Worm (Caenorhabditis elegans) whole organism, L4 larva: ENCODE data around the gene eri-12.
A peak's percentile ranks its signal among the peaks of the same experiment; 100 is the strongest.

ENCODE experiments used
- F10B5.3 ChIP-seq: sonication (generic microtip); optimal IDR thresholded peaks from 2 replicates; lab custom pipeline; 2016; ENCODE audit warnings: mild to moderate bottlenecking, missing genetic modification characterization, missing compliant biosample characterization
- F26F4.8 ChIP-seq: fragments of 200-800 bp; sonication (Bioruptor generic); conservative IDR thresholded peaks from 2 replicates; pipeline ENCODE4 v1.3.6; 2022; ENCODE audit warnings: missing genetic modification characterization, missing compliant biosample characterization
- F37D6.2 ChIP-seq: sonication (generic microtip); optimal IDR thresholded peaks from 2 replicates; lab custom pipeline; 2016; ENCODE audit warnings: mild to moderate bottlenecking, missing genetic modification characterization, missing compliant biosample characterization
- F49E8.2 ChIP-seq: sonication (generic microtip); optimal IDR thresholded peaks from 2 replicates; lab custom pipeline; 2016; ENCODE audit warnings: missing compliant biosample characterization, mild to moderate bottlenecking, missing genetic modification characterization, borderline replicate concordance
- R02D3.7 ChIP-seq: fragments of 150-350 bp; sonication (generic microtip); optimal IDR thresholded peaks from 3 replicates; lab custom pipeline; 2014; ENCODE audit warnings: missing biosample characterization, missing genetic modification characterization
- T20F7.1 ChIP-seq: fragments of 200-800 bp; sonication (Bioruptor generic); optimal IDR thresholded peaks from 2 replicates; lab custom pipeline; 2018; ENCODE audit warnings: mild to moderate bottlenecking, missing genetic modification characterization, missing compliant biosample characterization
- Y105C5A.15 ChIP-seq: fragments of 200-800 bp; sonication (Bioruptor generic); IDR thresholded peaks from 2 replicates; pipeline ENCODE4 v1.3.6; 2022; ENCODE audit warnings: missing genetic modification characterization, missing compliant biosample characterization
- Y48G9A.11 ChIP-seq: fragments of 200-800 bp; sonication (Bioruptor generic); IDR thresholded peaks from 2 replicates; pipeline ENCODE4 v1.3.6; 2022; ENCODE audit warnings: missing genetic modification reagents, missing genetic modification characterization, missing compliant biosample characterization
- ZK337.2 ChIP-seq: fragments of 200-800 bp; sonication (Bioruptor generic); IDR thresholded peaks from 2 replicates; pipeline ENCODE4 v1.3.6; 2022; ENCODE audit warnings: missing genetic modification reagents, missing genetic modification characterization, missing compliant biosample characterization
- aha-1 ChIP-seq: fragments of 150-350 bp; peaks from one replicate; lab custom pipeline; 2014; ENCODE audit warnings: missing biosample characterization, missing genetic modification characterization
- ama-1 ChIP-seq: fragments of 150-350 bp; optimal IDR thresholded peaks from 2 replicates; lab custom pipeline; 2014; ENCODE audit warnings: inconsistent platforms, mixed read lengths
- ceh-20 ChIP-seq: fragments of 200-800 bp; sonication (Bioruptor generic); IDR thresholded peaks from 2 replicates; pipeline ENCODE4 v1.3.6; 2022; ENCODE audit warnings: missing genetic modification reagents, missing genetic modification characterization, missing compliant biosample characterization
- ces-1 ChIP-seq: fragments of 150-350 bp; sonication (generic microtip); optimal IDR thresholded peaks from 4 replicates; lab custom pipeline; 2014; ENCODE audit warnings: missing biosample characterization, missing genetic modification reagents, missing genetic modification characterization
- cey-2 ChIP-seq: sonication (generic microtip); optimal IDR thresholded peaks from 3 replicates; lab custom pipeline; 2017; ENCODE audit warnings: missing genetic modification characterization, mild to moderate bottlenecking, missing compliant biosample characterization, antibody characterized with exemption, borderline replicate concordance; ENCODE audit not compliant: insufficient read depth
- ctbp-1 ChIP-seq: fragments of 200-800 bp; sonication (Bioruptor generic); IDR thresholded peaks from 2 replicates; pipeline ENCODE4 v1.3.6; 2022; ENCODE audit warnings: missing genetic modification reagents, missing genetic modification characterization, missing compliant biosample characterization
- daf-8 ChIP-seq: fragments of 200-800 bp; sonication (Bioruptor generic); IDR thresholded peaks from 2 replicates; pipeline ENCODE4 v1.3.6; 2022; ENCODE audit warnings: missing genetic modification characterization, missing compliant biosample characterization
- dmd-6 ChIP-seq: fragments of 200-800 bp; sonication (Bioruptor generic); IDR thresholded peaks from 2 replicates; pipeline ENCODE4 v1.3.6; 2022; ENCODE audit warnings: missing genetic modification reagents, missing genetic modification characterization, missing compliant biosample characterization
- dpl-1 ChIP-seq: fragments of 150-350 bp; optimal IDR thresholded peaks from 2 replicates; lab custom pipeline; 2014; ENCODE audit warnings: missing biosample characterization, missing genetic modification reagents, missing genetic modification characterization
- duxl-1 ChIP-seq: sonication (generic microtip); optimal IDR thresholded peaks from 2 replicates; lab custom pipeline; 2016; ENCODE audit warnings: mild to moderate bottlenecking, missing genetic modification characterization, moderate library complexity, missing compliant biosample characterization; ENCODE audit not compliant: poor library complexity
- fos-1 ChIP-seq: fragments of 150-350 bp; optimal IDR thresholded peaks from 2 replicates; lab custom pipeline; 2014; ENCODE audit warnings: missing biosample characterization, missing genetic modification characterization
- gei-8 ChIP-seq: fragments of 200-800 bp; sonication (Bioruptor generic); optimal IDR thresholded peaks from 2 replicates; lab custom pipeline; 2018; ENCODE audit warnings: mild to moderate bottlenecking, missing genetic modification characterization, missing compliant biosample characterization
- hif-1 ChIP-seq, 2 experiments: sonication (generic microtip); optimal IDR thresholded peaks; 2 replicates each; lab custom pipeline; 2016 to 2017; ENCODE audit warnings: missing compliant biosample characterization in 2 of 2, missing genetic modification characterization in 2 of 2, missing genetic modification reagents in 2 of 2, missing genotype in 2 of 2, mild to moderate bottlenecking in 1 of 2
- hlh-30 ChIP-seq: sonication (generic microtip); optimal IDR thresholded peaks from 2 replicates; lab custom pipeline; 2017; ENCODE audit warnings: antibody characterized with exemption, mild to moderate bottlenecking, missing genetic modification characterization, missing compliant biosample characterization; ENCODE audit not compliant: insufficient read depth
- jun-1 ChIP-seq: fragments of 150-350 bp; optimal IDR thresholded peaks from 2 replicates; lab custom pipeline; 2014; ENCODE audit warnings: missing biosample characterization, missing genetic modification reagents, missing genetic modification characterization
- lim-7 ChIP-seq: fragments of 200-800 bp; sonication (Bioruptor generic); IDR thresholded peaks from 2 replicates; pipeline ENCODE4 v1.3.6; 2022; ENCODE audit warnings: missing genetic modification characterization, missing compliant biosample characterization
- lin-29 ChIP-seq: fragments of 200-800 bp; sonication (Bioruptor generic); IDR thresholded peaks from 2 replicates; pipeline ENCODE4 v1.3.6; 2022; ENCODE audit warnings: missing genetic modification reagents, missing genetic modification characterization, missing compliant biosample characterization
- lin-38 ChIP-seq: fragments of 200-800 bp; sonication (Bioruptor generic); IDR thresholded peaks from 2 replicates; pipeline ENCODE4 v1.3.6; 2022; ENCODE audit warnings: missing genetic modification reagents, missing genetic modification characterization, missing compliant biosample characterization
- lir-3 ChIP-seq: sonication (generic microtip); optimal IDR thresholded peaks from 2 replicates; lab custom pipeline; 2016; ENCODE audit warnings: mild to moderate bottlenecking, missing genetic modification characterization, missing compliant biosample characterization
- lsy-2 ChIP-seq, 2 experiments: fragments of 150-350 bp in 1 of 2; sonication (generic microtip) in 1 of 2; optimal IDR thresholded peaks; 2 replicates each; lab custom pipeline; 2014 to 2017; ENCODE audit warnings: missing biosample characterization in 2 of 2, missing genetic modification characterization in 2 of 2
- mdl-1 ChIP-seq, 2 experiments: fragments of 150-350 bp in 1 of 2; sonication (generic microtip) in 1 of 2; optimal IDR thresholded peaks; 2 replicates each; lab custom pipeline; 2014 to 2017; ENCODE audit warnings: missing biosample characterization in 2 of 2, missing genetic modification characterization in 2 of 2
- mdt-29 ChIP-seq: fragments of 200-800 bp; sonication (Bioruptor generic); IDR thresholded peaks from 2 replicates; pipeline ENCODE4 v1.3.6; 2022; ENCODE audit warnings: missing genetic modification reagents, missing genetic modification characterization, missing compliant biosample characterization
- mes-2 ChIP-seq: sonication (generic microtip); optimal IDR thresholded peaks from 2 replicates; lab custom pipeline; 2016; ENCODE audit warnings: missing genotype, mild to moderate bottlenecking, missing genetic modification characterization, missing compliant biosample characterization; ENCODE audit not compliant: poor library complexity, severe bottlenecking
- nhr-111 ChIP-seq: fragments of 200-800 bp; sonication (Bioruptor generic); optimal IDR thresholded peaks from 2 replicates; lab custom pipeline; 2018; ENCODE audit warnings: mild to moderate bottlenecking, missing genetic modification characterization, missing compliant biosample characterization
- nhr-48 ChIP-seq: sonication (generic microtip); optimal IDR thresholded peaks from 2 replicates; lab custom pipeline; 2016; ENCODE audit warnings: mild to moderate bottlenecking, missing genetic modification characterization, missing compliant biosample characterization
- nhr-77 ChIP-seq: fragments of 150-350 bp; optimal IDR thresholded peaks from 2 replicates; lab custom pipeline; 2014; ENCODE audit warnings: missing biosample characterization, missing genetic modification characterization
- php-3 ChIP-seq: fragments of 200-800 bp; sonication (Bioruptor generic); IDR thresholded peaks from 2 replicates; pipeline ENCODE4 v1.3.6; 2022; ENCODE audit warnings: missing genetic modification reagents, missing genetic modification characterization, missing compliant biosample characterization
- pqm-1 ChIP-seq: sonication (generic microtip); optimal IDR thresholded peaks from 2 replicates; lab custom pipeline; 2017; ENCODE audit warnings: missing biosample characterization, missing genetic modification characterization
- saeg-2 ChIP-seq: fragments of 200-800 bp; sonication (Bioruptor generic); IDR thresholded peaks from 2 replicates; pipeline ENCODE4 v1.3.6; 2022; ENCODE audit warnings: missing genetic modification reagents, missing genetic modification characterization, missing compliant biosample characterization
- sdz-12 ChIP-seq: fragments of 200-800 bp; sonication (Bioruptor generic); optimal IDR thresholded peaks from 2 replicates; lab custom pipeline; 2018; ENCODE audit warnings: mild to moderate bottlenecking, missing genetic modification characterization, missing compliant biosample characterization
- skn-1 ChIP-seq: fragments of 150-350 bp; optimal IDR thresholded peaks from 2 replicates; lab custom pipeline; 2014; ENCODE audit warnings: missing biosample characterization, missing genetic modification characterization
- snpc-1.2 ChIP-seq: fragments of 200-800 bp; sonication (Bioruptor generic); IDR thresholded peaks from 2 replicates; pipeline ENCODE4 v1.3.6; 2022; ENCODE audit warnings: missing genetic modification reagents, missing genetic modification characterization, missing compliant biosample characterization
- unc-39 ChIP-seq: sonication (generic microtip); optimal IDR thresholded peaks from 2 replicates; lab custom pipeline; 2017; ENCODE audit warnings: missing biosample characterization, missing genetic modification characterization
- zag-1 ChIP-seq: fragments of 150-350 bp; optimal IDR thresholded peaks from 2 replicates; lab custom pipeline; 2014; ENCODE audit warnings: missing biosample characterization, missing genetic modification characterization
- zfp-2 ChIP-seq: sonication (generic microtip); optimal IDR thresholded peaks from 2 replicates; lab custom pipeline; 2016; ENCODE audit warnings: mild to moderate bottlenecking, missing genetic modification characterization, missing compliant biosample characterization
- zfp-3 ChIP-seq: fragments of 200-800 bp; sonication (Bioruptor generic); conservative IDR thresholded peaks from 2 replicates; pipeline ENCODE4 v1.3.6; 2022; ENCODE audit warnings: missing genetic modification reagents, missing genetic modification characterization, missing compliant biosample characterization
- zip-11 ChIP-seq: fragments of 200-800 bp; sonication (Bioruptor generic); IDR thresholded peaks from 2 replicates; pipeline ENCODE4 v1.3.6; 2022; ENCODE audit warnings: missing genetic modification characterization, missing compliant biosample characterization
- ztf-11 ChIP-seq: fragments of 150-350 bp; optimal IDR thresholded peaks from 2 replicates; lab custom pipeline; 2014; ENCODE audit warnings: missing biosample characterization, missing genetic modification characterization

The eri-12 gene

ce11 chrIV:12207873-12208272 lies 51.2 kb downstream of the eri-12 start:
- TF ChIP-seq mdt-29 (GFP tag; lab: Robert Waterston, UW) (no peak), skn-1 (no peak), daf-8 (GFP tag; lab: Robert Waterston, UW) (no peak), ama-1 (lab: Kevin White, UChicago) (peak; percentile 25), gei-8 (GFP tag; lab: Kevin White, UChicago) (no peak), ceh-20 (no peak), nhr-77 (tag; lab: Kevin White, UChicago) (peak; percentile 3), snpc-1.2 (GFP tag; lab: Robert Waterston, UW) (peak; percentile 72), lin-38 (peak; percentile 29; the same call in 1 of the 2 replicates), ztf-11 (tag; lab: Kevin White, UChicago) (no peak), aha-1 (tag; lab: Kevin White, UChicago) (peak; percentile 93), fos-1 (tag; lab: Kevin White, UChicago) (peak; percentile 18), T20F7.1 (GFP tag; lab: Kevin White, UChicago) (no peak), F49E8.2 (tag; lab: Kevin White, UChicago) (peak; percentile 2), lir-3 (tag; lab: Kevin White, UChicago) (no peak), nhr-48 (tag; lab: Kevin White, UChicago) (no peak), Y48G9A.11 (GFP tag; lab: Robert Waterston, UW) (peak; percentile 73), saeg-2 (GFP tag; lab: Robert Waterston, UW) (no peak), pqm-1 (tag; lab: Kevin White, UChicago) (no peak), cey-2 (no peak), lim-7 (no peak)
- TF ChIP-seq, all 104 proteins: peak for 8

ce11 chrIV:12208984-12209676 lies 52.5 kb downstream of the eri-12 start, which contains the start of the genes marb-1 and F35G2.3:
marb-1 (minus strand) TSS chrIV:12209010.
F35G2.3 (plus strand) TSS chrIV:12209626.
- TF ChIP-seq hif-1 (tag; optimal IDR thresholded peaks at IDR 0.05; lab: Kevin White, UChicago) (no peak), dmd-6 (no peak), fos-1 (tag; lab: Kevin White, UChicago) (no peak), lin-29 (GFP tag; lab: Robert Waterston, UW) (no peak), Y48G9A.11 (GFP tag; lab: Robert Waterston, UW) (peak; percentile 98), duxl-1 (tag; lab: Kevin White, UChicago) (no peak), zip-11 (GFP tag; lab: Robert Waterston, UW) (no peak), mdt-29 (GFP tag; lab: Robert Waterston, UW) (no peak), ces-1 (GFP tag; lab: Kevin White, UChicago) (no peak), nhr-111 (GFP tag; lab: Kevin White, UChicago) (no peak), F10B5.3 (peak; percentile 13), lin-38 (0 out of 2 replicates have a peak, but pooled peaks have one; percentile 6), ZK337.2 (GFP tag; lab: Robert Waterston, UW) (no peak), gei-8 (GFP tag; lab: Kevin White, UChicago) (no peak), mdl-1 (tag; optimal IDR thresholded peaks at IDR 0.05; lab: Kevin White, UChicago) (no peak), zfp-2 (tag; lab: Kevin White, UChicago) (no peak), ama-1 (lab: Kevin White, UChicago) (no peak), F26F4.8 (GFP tag; lab: Robert Waterston, UW) (no peak), jun-1 (no peak), hlh-30 (tag; lab: Kevin White, UChicago) (peak; percentile 40), F37D6.2 (no peak), sdz-12 (GFP tag; lab: Kevin White, UChicago) (no peak), cey-2 (no peak), zfp-3 (GFP tag; lab: Robert Waterston, UW) (no peak), zag-1 (tag; lab: Kevin White, UChicago) (no peak), dpl-1 (GFP tag; lab: Kevin White, UChicago) (peak; percentile 92), T20F7.1 (GFP tag; lab: Kevin White, UChicago) (peak; percentile 97), saeg-2 (GFP tag; lab: Robert Waterston, UW) (no peak), ztf-11 (tag; lab: Kevin White, UChicago) (no peak), php-3 (GFP tag; lab: Robert Waterston, UW) (no peak), unc-39 (tag; lab: Kevin White, UChicago) (no peak), ctbp-1 (GFP tag; lab: Robert Waterston, UW) (no peak), lsy-2 (tag; optimal IDR thresholded peaks at IDR 0.05; lab: Kevin White, UChicago) (peak in 1 of 2 experiments; percentile 78), Y105C5A.15 (no peak), mes-2 (peak; percentile 64), R02D3.7 (peak; percentile 66)
